Worm (Caenorhabditis elegans) whole organism, mixed stage, embryonic: Measurements from ENCODE around the gene ZK616.3.

Experiments
- M03D4.4 ChIP-seq: sonication (generic microtip); optimal IDR thresholded peaks from 2 replicates; lab custom pipeline; 2017; ENCODE audit warnings: mild to moderate bottlenecking, missing genetic modification characterization, missing compliant biosample characterization
- bed-3 ChIP-seq: fragments of 200-800 bp; sonication (Bioruptor generic); optimal IDR thresholded peaks from 3 replicates; lab custom pipeline; 2018; ENCODE audit warnings: mild to moderate bottlenecking, missing genetic modification characterization, moderate library complexity, missing compliant biosample characterization
- ceh-39 ChIP-seq: fragments of 150-350 bp; optimal IDR thresholded peaks from 2 replicates; lab custom pipeline; 2014; ENCODE audit warnings: missing biosample characterization, missing genetic modification characterization
- ceh-43 ChIP-seq: fragments of 200-800 bp; sonication (Bioruptor generic); optimal IDR thresholded peaks from 2 replicates; lab custom pipeline; 2018; ENCODE audit warnings: mild to moderate bottlenecking, missing genetic modification characterization, moderate library complexity, missing compliant biosample characterization
- ces-1 ChIP-seq: fragments of 150-350 bp; optimal IDR thresholded peaks from 2 replicates; lab custom pipeline; 2014; ENCODE audit warnings: missing biosample characterization, missing genetic modification reagents, missing genetic modification characterization
- cnd-1 ChIP-seq: fragments of 200-800 bp; sonication (Bioruptor generic); optimal IDR thresholded peaks from 2 replicates; lab custom pipeline; 2018; ENCODE audit warnings: mild to moderate bottlenecking, missing genetic modification characterization, missing compliant biosample characterization
- drap-1 ChIP-seq: fragments of 200-800 bp; sonication (Bioruptor generic); optimal IDR thresholded peaks from 3 replicates; lab custom pipeline; 2018; ENCODE audit warnings: mild to moderate bottlenecking, missing genetic modification characterization, missing compliant biosample characterization
- elt-3 ChIP-seq: fragments of 150-350 bp; optimal IDR thresholded peaks from 2 replicates; lab custom pipeline; 2014; ENCODE audit warnings: missing biosample characterization, missing genetic modification characterization
- ham-2 ChIP-seq: fragments of 200-800 bp; sonication (Bioruptor generic); optimal IDR thresholded peaks from 2 replicates; lab custom pipeline; 2018; ENCODE audit warnings: mild to moderate bottlenecking, missing genetic modification characterization, missing compliant biosample characterization
- hlh-1 ChIP-seq: fragments of 150-350 bp; optimal IDR thresholded peaks from 2 replicates; lab custom pipeline; 2014; ENCODE audit warnings: missing biosample characterization, missing genetic modification reagents, missing genetic modification characterization
- lin-13 ChIP-seq: fragments of 150-350 bp; optimal IDR thresholded peaks from 2 replicates; lab custom pipeline; 2014; ENCODE audit warnings: missing biosample characterization, missing genetic modification characterization
- lin-32 ChIP-seq: fragments of 200-800 bp; sonication (Bioruptor generic); optimal IDR thresholded peaks from 2 replicates; lab custom pipeline; 2018; ENCODE audit warnings: mild to moderate bottlenecking, missing genetic modification characterization, missing compliant biosample characterization
- lsy-2 ChIP-seq: fragments of 150-350 bp; optimal IDR thresholded peaks from 2 replicates; lab custom pipeline; 2014; ENCODE audit warnings: missing biosample characterization, missing genetic modification characterization
- mab-5 ChIP-seq: fragments of 150-350 bp; optimal IDR thresholded peaks from 2 replicates; lab custom pipeline; 2014; ENCODE audit warnings: missing biosample characterization, missing genetic modification characterization
- mls-2 ChIP-seq: sonication (generic microtip); optimal IDR thresholded peaks from 2 replicates; lab custom pipeline; 2016; ENCODE audit warnings: mild to moderate bottlenecking, missing genetic modification characterization, moderate library complexity, missing compliant biosample characterization
- nhr-12 ChIP-seq: fragments of 150-350 bp; optimal IDR thresholded peaks from 2 replicates; lab custom pipeline; 2014; ENCODE audit warnings: missing biosample characterization, missing genetic modification characterization
- nhr-2 ChIP-seq: fragments of 150-350 bp; optimal IDR thresholded peaks from 2 replicates; lab custom pipeline; 2014; ENCODE audit warnings: missing biosample characterization, missing genetic modification characterization
- nhr-237 ChIP-seq: fragments of 150-350 bp; optimal IDR thresholded peaks from 2 replicates; lab custom pipeline; 2014; ENCODE audit warnings: missing biosample characterization, missing genetic modification characterization
- nhr-28 ChIP-seq: fragments of 150-350 bp; optimal IDR thresholded peaks from 2 replicates; lab custom pipeline; 2014; ENCODE audit warnings: missing biosample characterization, missing genetic modification characterization
- pha-4 ChIP-seq: fragments of 150-350 bp; optimal IDR thresholded peaks from 2 replicates; lab custom pipeline; 2018; ENCODE audit warnings: missing biosample characterization, missing genetic modification reagents, missing genetic modification characterization
- sem-2 ChIP-seq: fragments of 200-800 bp; sonication (Bioruptor generic); optimal IDR thresholded peaks from 2 replicates; lab custom pipeline; 2018; ENCODE audit warnings: mild to moderate bottlenecking, missing genetic modification characterization, missing compliant biosample characterization
- snpc-4 ChIP-seq: fragments of 150-350 bp; optimal IDR thresholded peaks from 2 replicates; lab custom pipeline; 2014; ENCODE audit warnings: missing biosample characterization, missing genetic modification characterization
- sptf-1 ChIP-seq: sonication (generic microtip); optimal IDR thresholded peaks from 2 replicates; lab custom pipeline; 2017; ENCODE audit warnings: mild to moderate bottlenecking, missing genetic modification characterization, moderate library complexity, missing compliant biosample characterization
- unc-39 ChIP-seq: fragments of 150-350 bp; optimal IDR thresholded peaks from 2 replicates; lab custom pipeline; 2014; ENCODE audit warnings: missing biosample characterization, missing genetic modification characterization
- unc-62 ChIP-seq: fragments of 150-350 bp; optimal IDR thresholded peaks from 2 replicates; lab custom pipeline; 2014; ENCODE audit warnings: missing biosample characterization, missing genetic modification reagents, missing genetic modification characterization
- zip-8 ChIP-seq: fragments of 150-350 bp; optimal IDR thresholded peaks from 2 replicates; lab custom pipeline; 2014; ENCODE audit warnings: missing biosample characterization, missing genetic modification characterization
- ztf-11 ChIP-seq: fragments of 150-350 bp; optimal IDR thresholded peaks from 2 replicates; lab custom pipeline; 2014; ENCODE audit warnings: missing biosample characterization, missing genetic modification characterization

The ZK616.3 gene

DNA sequence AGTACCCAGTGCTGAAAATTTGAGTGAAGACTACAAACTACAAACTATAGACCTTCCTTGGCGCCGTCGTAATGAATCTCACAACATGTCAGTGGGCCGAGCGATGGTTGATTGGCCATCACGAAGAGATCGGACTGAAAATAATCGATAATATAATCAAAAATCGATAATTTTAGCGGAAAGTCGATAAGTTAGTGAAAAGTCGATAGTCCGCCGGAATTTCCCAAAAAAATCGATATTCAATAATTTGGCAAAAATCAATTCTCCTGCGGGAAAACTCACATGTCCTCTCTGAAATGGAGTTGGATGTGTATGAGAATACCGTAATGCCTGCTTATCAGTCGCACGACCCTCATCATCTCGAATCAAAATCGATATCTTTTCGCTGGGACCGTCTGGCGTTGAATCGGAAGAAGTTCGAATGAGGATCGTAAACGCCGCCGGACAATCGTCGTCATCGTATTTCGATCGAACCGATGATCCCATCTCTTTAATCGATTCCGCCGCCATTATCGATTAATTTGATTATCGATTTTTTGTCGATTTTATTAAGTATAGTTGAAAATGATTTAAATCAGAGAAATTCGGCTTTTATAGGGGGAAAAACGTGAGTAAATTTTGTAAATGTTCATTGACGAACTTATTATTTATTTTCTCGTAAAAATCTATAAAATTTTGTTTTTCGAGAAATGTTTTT is 14.9 kb downstream of the ZK616.3 start, which contains the start of gene ZK616.8:
Gene ZK616.8, minus strand, starts transcription at position 553 of the 697 bp plus-strand sequence.
- TF ChIP-seq ztf-11 (tag; lab: Kevin White, UChicago) = no peak
- no peak for TF ChIP-seq hlh-1 (tag; lab: Kevin White, UChicago)
- TF ChIP-seq cnd-1 = no peak
- no peak for TF ChIP-seq ceh-39 (tag; lab: Kevin White, UChicago)
- TF ChIP-seq sem-2 = no peak
- TF ChIP-seq pha-4 (tag; lab: Kevin White, UChicago) = no peak
- no peak for TF ChIP-seq ces-1 (GFP tag; lab: Kevin White, UChicago)
- TF ChIP-seq elt-3 (tag; lab: Kevin White, UChicago) = no peak
- no peak for TF ChIP-seq nhr-28 (tag; lab: Kevin White, UChicago)
- no peak for TF ChIP-seq nhr-237 (tag; lab: Kevin White, UChicago)
- no peak for TF ChIP-seq bed-3

DNA sequence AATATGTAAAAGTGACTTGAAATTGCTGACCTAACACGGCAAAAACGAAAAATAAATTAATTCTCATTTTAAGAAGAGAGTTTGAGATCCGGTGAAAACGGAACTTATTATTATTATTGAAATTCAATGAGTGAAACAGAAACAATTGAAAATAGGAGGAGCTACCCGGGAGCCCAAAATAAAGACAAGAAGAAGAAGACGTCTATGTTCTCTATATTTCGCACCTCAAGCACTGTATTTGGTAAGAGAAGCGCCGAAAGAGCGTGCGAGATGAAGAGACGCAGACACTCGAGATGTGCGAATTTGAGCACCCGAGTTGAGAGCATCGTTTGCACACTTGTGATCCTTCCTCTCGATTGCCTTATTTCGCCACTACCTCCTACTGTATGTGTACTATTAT is 18.8 kb downstream of the ZK616.3 start, which contains the start of gene spp-7:
Gene spp-7, minus strand, starts transcription at position 101 of the 400 bp plus-strand sequence.
- TF ChIP-seq ham-2 (GFP tag; lab: Kevin White, UChicago) (no peak), ces-1 (GFP tag; lab: Kevin White, UChicago) (no peak), lin-13 (tag; lab: Kevin White, UChicago) (no peak), sptf-1 (tag; lab: Kevin White, UChicago) (no peak), drap-1 (GFP tag; lab: Kevin White, UChicago) (no peak), bed-3 (no peak), nhr-2 (no peak), hlh-1 (tag; lab: Kevin White, UChicago) (no peak), ceh-39 (tag; lab: Kevin White, UChicago) (no peak), ceh-43 (no peak), lin-32 (GFP tag; lab: Kevin White, UChicago) (no peak), cnd-1 (no peak), zip-8 (tag; lab: Kevin White, UChicago) (no peak), nhr-12 (no peak), nhr-237 (tag; lab: Kevin White, UChicago) (no peak), lsy-2 (tag; lab: Kevin White, UChicago) (no peak), snpc-4 (tag; lab: Kevin White, UChicago) (no peak), elt-3 (tag; lab: Kevin White, UChicago) (no peak), mls-2 (no peak), unc-62 (no peak)

DNA sequence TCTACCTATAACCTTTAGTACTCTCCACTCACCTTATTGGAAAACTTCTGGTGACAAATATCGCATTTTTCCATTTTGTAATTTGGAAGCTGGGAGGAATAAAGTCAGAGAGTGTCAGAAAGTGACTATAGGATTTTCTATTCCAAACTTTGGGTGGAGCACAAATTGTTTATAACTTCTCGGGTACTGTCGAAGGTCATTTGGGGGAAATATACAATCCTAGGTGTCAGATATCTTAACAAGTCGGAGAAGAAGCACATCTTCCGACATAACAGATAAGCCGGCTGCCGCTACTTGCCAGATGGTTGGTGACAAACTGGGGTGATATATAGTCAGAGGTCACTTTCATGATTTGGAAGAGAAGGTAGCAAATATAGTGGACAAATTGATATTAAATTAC is 22.3 kb downstream of the ZK616.3 start, which contains the start of gene ehn-3:
Gene ehn-3, minus strand, starts transcription at position 101 of the 400 bp plus-strand sequence.
- TF ChIP-seq ceh-39 (tag; lab: Kevin White, UChicago) = no peak
- no peak for TF ChIP-seq sem-2
- TF ChIP-seq unc-62 = no peak
- TF ChIP-seq, all 35 proteins: peak for 0

DNA sequence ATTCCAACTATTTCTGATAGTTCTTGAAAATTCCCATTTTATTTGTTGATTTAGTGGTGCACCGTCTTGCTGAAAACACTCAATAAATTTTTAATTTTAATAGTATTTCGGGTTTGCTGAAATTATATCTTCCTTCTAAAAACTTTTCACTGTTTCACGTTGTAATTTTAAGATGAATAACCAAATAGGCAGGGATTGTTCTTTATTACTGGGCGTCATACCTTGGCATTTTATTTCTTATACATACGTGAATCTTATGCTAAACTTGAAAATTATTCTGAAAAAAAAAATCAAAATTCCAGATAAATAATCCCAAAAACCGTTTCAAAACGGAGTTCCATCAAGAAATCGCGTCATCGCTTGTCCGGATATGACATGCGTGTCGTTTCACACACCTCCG is 41.8 kb downstream of the ZK616.3 start, which contains the start of gene mgl-3:
Gene mgl-3, plus strand, starts transcription at position 301 of the 400 bp plus-strand sequence.
- TF ChIP-seq zip-8 (tag; lab: Kevin White, UChicago) = no peak
- no peak for TF ChIP-seq unc-39 (tag; lab: Kevin White, UChicago)
- no peak for TF ChIP-seq mls-2
- no peak for TF ChIP-seq ceh-39 (tag; lab: Kevin White, UChicago)
- no peak for TF ChIP-seq mab-5 (tag; lab: Kevin White, UChicago)
- TF ChIP-seq M03D4.4 (tag; lab: Kevin White, UChicago) = no peak
- TF ChIP-seq ztf-11 (tag; lab: Kevin White, UChicago) = no peak
